Worm (Caenorhabditis elegans) whole organism, L4 larva: ENCODE data around the gene ZK402.2.
A peak's percentile ranks its signal among the peaks of the same experiment; 100 is the strongest.

Source experiments
- D1046.2 ChIP-seq: fragments of 200-800 bp; sonication (Bioruptor generic); IDR thresholded peaks from 2 replicates; pipeline ENCODE4 v1.3.6; 2022; ENCODE audit warnings: missing genetic modification characterization, missing compliant biosample characterization
- F37D6.2 ChIP-seq: sonication (generic microtip); optimal IDR thresholded peaks from 2 replicates; lab custom pipeline; 2016; ENCODE audit warnings: mild to moderate bottlenecking, missing genetic modification characterization, missing compliant biosample characterization
- T20F7.1 ChIP-seq: fragments of 200-800 bp; sonication (Bioruptor generic); optimal IDR thresholded peaks from 2 replicates; lab custom pipeline; 2018; ENCODE audit warnings: mild to moderate bottlenecking, missing genetic modification characterization, missing compliant biosample characterization
- T26A8.4 ChIP-seq: fragments of 200-800 bp; sonication (Bioruptor generic); IDR thresholded peaks from 2 replicates; pipeline ENCODE4 v1.3.6; 2022; ENCODE audit warnings: missing genetic modification characterization, missing compliant biosample characterization
- Y105C5A.15 ChIP-seq: fragments of 200-800 bp; sonication (Bioruptor generic); IDR thresholded peaks from 2 replicates; pipeline ENCODE4 v1.3.6; 2022; ENCODE audit warnings: missing genetic modification characterization, missing compliant biosample characterization
- Y5F2A.4 ChIP-seq: fragments of 200-800 bp; sonication (Bioruptor generic); optimal IDR thresholded peaks from 2 replicates; lab custom pipeline; 2018; ENCODE audit warnings: mild to moderate bottlenecking, missing genetic modification characterization, missing compliant biosample characterization
- aha-1 ChIP-seq: fragments of 150-350 bp; peaks from one replicate; lab custom pipeline; 2014; ENCODE audit warnings: missing biosample characterization, missing genetic modification characterization
- daf-12 ChIP-seq: fragments of 150-350 bp; optimal IDR thresholded peaks from 2 replicates; lab custom pipeline; 2014; ENCODE audit warnings: missing biosample characterization, missing genetic modification reagents, missing genetic modification characterization
- duxl-1 ChIP-seq: sonication (generic microtip); optimal IDR thresholded peaks from 2 replicates; lab custom pipeline; 2016; ENCODE audit warnings: mild to moderate bottlenecking, missing genetic modification characterization, moderate library complexity, missing compliant biosample characterization; ENCODE audit not compliant: poor library complexity
- fos-1 ChIP-seq: fragments of 150-350 bp; optimal IDR thresholded peaks from 2 replicates; lab custom pipeline; 2014; ENCODE audit warnings: missing biosample characterization, missing genetic modification characterization
- hif-1 ChIP-seq, 2 experiments: sonication (generic microtip); optimal IDR thresholded peaks; 2 replicates each; lab custom pipeline; 2016 to 2017; ENCODE audit warnings: missing compliant biosample characterization in 2 of 2, missing genetic modification characterization in 2 of 2, missing genetic modification reagents in 2 of 2, missing genotype in 2 of 2, mild to moderate bottlenecking in 1 of 2
- hlh-30 ChIP-seq: sonication (generic microtip); optimal IDR thresholded peaks from 2 replicates; lab custom pipeline; 2017; ENCODE audit warnings: antibody characterized with exemption, mild to moderate bottlenecking, missing genetic modification characterization, missing compliant biosample characterization; ENCODE audit not compliant: insufficient read depth
- hmg-1.1 ChIP-seq: fragments of 200-800 bp; sonication (Bioruptor generic); IDR thresholded peaks from 2 replicates; pipeline ENCODE4 v1.3.6; 2022; ENCODE audit warnings: missing genetic modification reagents, missing genetic modification characterization, missing compliant biosample characterization
- lin-1 ChIP-seq: fragments of 200-800 bp; sonication (Bioruptor generic); IDR thresholded peaks from 2 replicates; pipeline ENCODE4 v1.3.6; 2022; ENCODE audit warnings: missing genetic modification reagents, missing genetic modification characterization, missing compliant biosample characterization
- lin-29 ChIP-seq: fragments of 200-800 bp; sonication (Bioruptor generic); IDR thresholded peaks from 2 replicates; pipeline ENCODE4 v1.3.6; 2022; ENCODE audit warnings: missing genetic modification reagents, missing genetic modification characterization, missing compliant biosample characterization
- lsy-2 ChIP-seq, 2 experiments: fragments of 150-350 bp in 1 of 2; sonication (generic microtip) in 1 of 2; optimal IDR thresholded peaks; 2 replicates each; lab custom pipeline; 2014 to 2017; ENCODE audit warnings: missing biosample characterization in 2 of 2, missing genetic modification characterization in 2 of 2
- madf-5 ChIP-seq, 2 experiments: fragments of 200-800 bp; sonication (Bioruptor generic); IDR thresholded peaks; 2 replicates each; pipeline ENCODE4 v1.3.6; 2022; ENCODE audit warnings: missing compliant biosample characterization in 2 of 2, missing genetic modification characterization in 2 of 2
- mdl-1 ChIP-seq, 2 experiments: fragments of 150-350 bp in 1 of 2; sonication (generic microtip) in 1 of 2; optimal IDR thresholded peaks; 2 replicates each; lab custom pipeline; 2014 to 2017; ENCODE audit warnings: missing biosample characterization in 2 of 2, missing genetic modification characterization in 2 of 2
- mep-1 ChIP-seq: fragments of 150-350 bp; sonication (generic microtip); optimal IDR thresholded peaks from 3 replicates; lab custom pipeline; 2014; ENCODE audit warnings: missing biosample characterization, missing genetic modification characterization
- mes-2 ChIP-seq: sonication (generic microtip); optimal IDR thresholded peaks from 2 replicates; lab custom pipeline; 2016; ENCODE audit warnings: missing genotype, mild to moderate bottlenecking, missing genetic modification characterization, missing compliant biosample characterization; ENCODE audit not compliant: poor library complexity, severe bottlenecking
- mxl-3 ChIP-seq: fragments of 200-800 bp; sonication (Bioruptor generic); optimal IDR thresholded peaks from 2 replicates; lab custom pipeline; 2018; ENCODE audit warnings: mild to moderate bottlenecking, missing genetic modification characterization, missing compliant biosample characterization
- nhr-10 ChIP-seq: fragments of 150-350 bp; optimal IDR thresholded peaks from 2 replicates; lab custom pipeline; 2014; ENCODE audit warnings: missing biosample characterization, missing genetic modification characterization
- nhr-102 ChIP-seq: sonication (generic microtip); optimal IDR thresholded peaks from 2 replicates; lab custom pipeline; 2016; ENCODE audit warnings: mild to moderate bottlenecking, missing genetic modification characterization, moderate library complexity, missing compliant biosample characterization
- nhr-41 ChIP-seq: fragments of 200-800 bp; sonication (Bioruptor generic); IDR thresholded peaks from 2 replicates; pipeline ENCODE4 v1.3.6; 2022; ENCODE audit warnings: missing genetic modification reagents, missing genetic modification characterization, missing compliant biosample characterization
- pqm-1 ChIP-seq: sonication (generic microtip); optimal IDR thresholded peaks from 2 replicates; lab custom pipeline; 2017; ENCODE audit warnings: missing biosample characterization, missing genetic modification characterization
- rbr-2 ChIP-seq: sonication (generic microtip); optimal IDR thresholded peaks from 2 replicates; lab custom pipeline; 2016; ENCODE audit warnings: missing genotype, missing genetic modification characterization, missing compliant biosample characterization
- sdz-12 ChIP-seq: fragments of 200-800 bp; sonication (Bioruptor generic); optimal IDR thresholded peaks from 2 replicates; lab custom pipeline; 2018; ENCODE audit warnings: mild to moderate bottlenecking, missing genetic modification characterization, missing compliant biosample characterization
- set-16 ChIP-seq: fragments of 200-800 bp; sonication (Bioruptor generic); IDR thresholded peaks from 2 replicates; pipeline ENCODE4 v1.3.6; 2022; ENCODE audit warnings: missing genetic modification reagents, missing genetic modification characterization, missing compliant biosample characterization
- skn-1 ChIP-seq: fragments of 150-350 bp; optimal IDR thresholded peaks from 2 replicates; lab custom pipeline; 2014; ENCODE audit warnings: missing biosample characterization, missing genetic modification characterization
- snpc-1.2 ChIP-seq: fragments of 200-800 bp; sonication (Bioruptor generic); IDR thresholded peaks from 2 replicates; pipeline ENCODE4 v1.3.6; 2022; ENCODE audit warnings: missing genetic modification reagents, missing genetic modification characterization, missing compliant biosample characterization
- unc-39 ChIP-seq: sonication (generic microtip); optimal IDR thresholded peaks from 2 replicates; lab custom pipeline; 2017; ENCODE audit warnings: missing biosample characterization, missing genetic modification characterization
- unc-62 ChIP-seq, 3 experiments: fragments of 150-350 bp in 1 of 3; sonication (generic microtip); optimal IDR thresholded peaks in 2 of 3; peaks in 1 of 3; 1 replicate in 1 of 3; 2 replicates in 2 of 3; lab custom pipeline; 2014 to 2017; ENCODE audit warnings: missing biosample characterization in 3 of 3, missing genetic modification characterization in 3 of 3, missing genetic modification reagents in 3 of 3, missing genotype in 1 of 3
- vab-7 ChIP-seq: fragments of 200-800 bp; sonication (Bioruptor generic); IDR thresholded peaks from 2 replicates; pipeline ENCODE4 v1.3.6; 2022; ENCODE audit warnings: missing genetic modification reagents, missing genetic modification characterization, missing compliant biosample characterization
- zag-1 ChIP-seq: fragments of 150-350 bp; optimal IDR thresholded peaks from 2 replicates; lab custom pipeline; 2014; ENCODE audit warnings: missing biosample characterization, missing genetic modification characterization
- zip-11 ChIP-seq: fragments of 200-800 bp; sonication (Bioruptor generic); IDR thresholded peaks from 2 replicates; pipeline ENCODE4 v1.3.6; 2022; ENCODE audit warnings: missing genetic modification characterization, missing compliant biosample characterization

ZK402.2 gene

DNA sequence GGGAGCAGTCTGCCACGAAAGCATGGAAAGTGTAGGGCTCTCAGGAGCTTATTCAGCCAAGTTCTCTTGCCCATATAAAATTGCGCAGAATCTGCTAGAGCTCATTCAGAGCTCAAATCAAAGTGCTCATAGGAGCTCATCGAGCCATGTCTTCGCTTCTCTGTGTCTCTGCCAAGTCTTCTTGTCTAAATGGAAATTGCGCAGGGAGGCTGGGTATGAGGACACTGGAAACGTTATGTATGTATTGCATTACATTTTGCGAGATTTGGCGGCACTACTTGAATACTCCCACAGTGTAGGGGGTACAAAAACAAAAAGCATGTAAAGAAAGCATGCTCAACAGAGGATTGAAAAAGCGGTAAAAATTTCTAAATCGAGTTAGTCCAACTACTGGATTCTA lies 33.6 kb downstream of the ZK402.2 start (continued):
- TF ChIP-seq nhr-10 (tag; lab: Kevin White, UChicago) (no peak), lsy-2 (tag; optimal IDR thresholded peaks at IDR 0.05; lab: Kevin White, UChicago) (peak in 1 of 2 experiments; percentile 14), unc-62 (GFP tag; optimal IDR thresholded peaks at IDR 0.05 in 1 of 2; lab: Kevin White, UChicago) (peak in 1 of 2 experiments; percentile 56), unc-62 (tag; optimal IDR thresholded peaks at IDR 0.05; lab: Kevin White, UChicago) (no peak), F37D6.2 (tag; lab: Kevin White, UChicago) (peak; percentile 32)

DNA sequence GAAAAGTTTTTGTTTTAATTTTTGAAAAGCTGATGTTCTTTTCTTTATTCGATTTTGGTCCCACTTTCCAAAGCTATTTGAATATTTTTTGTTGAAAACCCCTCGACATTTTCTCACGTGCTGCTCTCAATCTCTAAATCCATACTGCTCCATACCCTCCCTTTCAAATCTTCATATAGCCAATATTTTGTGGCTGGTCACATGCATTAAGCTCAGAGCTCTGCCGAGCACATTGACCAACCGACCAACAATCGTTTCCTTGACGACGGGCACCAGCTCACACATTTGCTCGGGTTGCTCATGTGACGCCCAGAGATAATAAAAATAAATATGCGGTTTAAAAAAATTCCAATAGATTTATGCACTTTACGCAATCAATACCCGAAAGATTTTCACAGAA lies 35.4 kb downstream of the ZK402.2 start:
- TF ChIP-seq pqm-1 (tag; lab: Kevin White, UChicago), result no peak
- TF ChIP-seq mxl-3, result no peak
- no peak for TF ChIP-seq hif-1 (tag; optimal IDR thresholded peaks at IDR 0.05; lab: Kevin White, UChicago)
- TF ChIP-seq F37D6.2 (tag; lab: Kevin White, UChicago), result peak; percentile 69
- no peak for TF ChIP-seq lin-1 (GFP tag; lab: Robert Waterston, UW)
- TF ChIP-seq madf-5 (GFP tag; IDR thresholded peaks at IDR 0.05; lab: Robert Waterston, UW), result no peak
- TF ChIP-seq lin-29, result no peak
- peak; percentile 30 for TF ChIP-seq rbr-2 (tag; lab: Kevin White, UChicago)
- no peak for TF ChIP-seq zip-11
- TF ChIP-seq sdz-12 (GFP tag; lab: Kevin White, UChicago), result no peak
- TF ChIP-seq zag-1, result no peak
- no peak for TF ChIP-seq daf-12
- no peak for TF ChIP-seq Y5F2A.4
- no peak for TF ChIP-seq fos-1 (tag; lab: Kevin White, UChicago)
- TF ChIP-seq hmg-1.1 (GFP tag; lab: Robert Waterston, UW), result 0 out of 2 replicates have a peak, but pooled peaks have one; percentile 25
- TF ChIP-seq skn-1, result no peak
- peak; percentile 52 for TF ChIP-seq hlh-30 (tag; lab: Kevin White, UChicago)
- TF ChIP-seq mep-1 (tag; lab: Kevin White, UChicago), result peak; percentile 28
- TF ChIP-seq snpc-1.2, result no peak
- TF ChIP-seq Y105C5A.15, result 0 out of 2 replicates have a peak, but pooled peaks have one; percentile 22
- TF ChIP-seq T26A8.4 (GFP tag; lab: Robert Waterston, UW), result no peak
- TF ChIP-seq D1046.2 (GFP tag; lab: Robert Waterston, UW), result no peak
- TF ChIP-seq T20F7.1, result no peak
- TF ChIP-seq set-16, result no peak
- TF ChIP-seq nhr-41 (GFP tag; lab: Robert Waterston, UW), result no peak
- TF ChIP-seq mdl-1 (tag; optimal IDR thresholded peaks at IDR 0.05; lab: Kevin White, UChicago), result peak in 1 of 2 experiments; percentile 53
- no peak for TF ChIP-seq duxl-1 (tag; lab: Kevin White, UChicago)
- 0 out of 2 replicates have a peak, but pooled peaks have one; percentile 33 for TF ChIP-seq vab-7 (GFP tag; lab: Robert Waterston, UW)
- TF ChIP-seq mes-2, result peak; percentile 32
- TF ChIP-seq unc-39 (tag; lab: Kevin White, UChicago), result no peak

DNA sequence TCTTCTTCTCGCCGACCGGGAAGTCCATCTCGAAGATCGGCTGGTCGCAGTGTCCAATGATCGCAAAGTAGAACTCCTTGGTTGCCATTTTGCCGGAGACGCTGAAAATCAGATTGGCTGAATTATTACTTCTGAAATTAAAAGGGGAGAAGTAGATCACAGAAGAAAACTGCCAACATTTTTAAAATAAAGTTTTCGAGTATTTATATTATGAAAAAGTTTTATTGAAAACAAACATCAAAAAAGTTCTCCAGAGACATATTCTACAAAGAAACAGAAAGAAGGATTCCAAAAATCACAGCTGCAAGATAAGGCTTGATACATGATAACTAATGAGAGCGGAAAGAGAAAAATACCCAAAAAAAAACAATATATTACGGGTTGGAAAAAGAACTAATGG lies 36.6 kb downstream of the ZK402.2 start, which contains the start of gene sedl-1:
sedl-1 (minus strand) TSS at position 101 of the 400 bp plus-strand sequence.
- TF ChIP-seq nhr-102, result no peak
- TF ChIP-seq aha-1 (tag; lab: Kevin White, UChicago), result peak; percentile 24

DNA sequence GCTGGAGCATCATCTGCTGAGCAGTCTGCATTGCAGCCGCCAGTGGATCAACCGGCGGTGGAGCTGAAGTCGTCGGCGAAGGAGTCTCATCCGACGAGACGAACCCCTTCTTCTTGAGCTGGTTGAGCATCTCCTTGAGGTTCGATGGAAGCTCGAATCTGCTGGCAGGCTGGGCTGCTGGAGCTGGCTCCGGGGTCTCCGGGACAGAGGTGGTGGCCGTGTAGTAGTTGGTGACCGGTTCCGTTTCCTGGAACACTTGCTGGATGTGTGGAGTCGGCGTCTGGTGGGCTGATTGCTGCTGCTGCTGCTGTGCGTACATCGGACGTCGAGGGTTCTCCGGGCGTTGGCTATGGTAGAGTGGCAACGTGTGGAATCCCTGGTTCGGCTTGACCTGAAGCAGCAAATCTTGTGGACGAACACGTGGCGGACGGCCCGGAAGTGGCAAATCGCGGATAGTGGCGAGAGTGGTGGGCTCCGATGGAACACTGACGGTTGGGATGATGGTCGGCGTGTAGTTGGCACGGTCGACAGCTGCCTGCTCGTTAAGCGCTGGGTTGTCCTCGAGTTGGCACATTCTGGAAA lies 38.1 kb downstream of the ZK402.2 start:
- TF ChIP-seq mdl-1 (tag; optimal IDR thresholded peaks at IDR 0.05; lab: Kevin White, UChicago), result no peak
- peak; percentile 15 for TF ChIP-seq aha-1 (tag; lab: Kevin White, UChicago)
- peak; percentile 93 for TF ChIP-seq set-16
